Worm (Caenorhabditis elegans): ENCODE results near the gene F35B12.9.

ce11 chrV:11610049-11610448 lies 9.1 kb downstream of the F35B12.9 start, which contains the start of gene piit-1:
- peak; percentile 32 for TF ChIP-seq pha-4 (tag; optimal IDR thresholded peaks at IDR 0.05)
- TF ChIP-seq ceh-82 (tag; optimal IDR thresholded peaks at IDR 0.05): no peak
- no peak for TF ChIP-seq ceh-16 (tag; optimal IDR thresholded peaks at IDR 0.05)
- TF ChIP-seq elt-3 (tag; optimal IDR thresholded peaks at IDR 0.05): no peak
- TF ChIP-seq fkh-10 (GFP tag; optimal IDR thresholded peaks at IDR 0.05): no peak
- TF ChIP-seq unc-62 (GFP tag; optimal IDR thresholded peaks at IDR 0.05): no peak
